Worm (Caenorhabditis elegans) whole organism, L2 larva: ENCODE measurements around the gene T14G8.4.

Experiments
- F13H6.1 ChIP-seq: sonication (generic microtip); optimal IDR thresholded peaks from 2 replicates; lab custom pipeline; 2016; ENCODE audit warnings: missing genetic modification characterization, missing compliant biosample characterization
- alr-1 ChIP-seq: fragments of 150-350 bp; optimal IDR thresholded peaks from 2 replicates; lab custom pipeline; 2014; ENCODE audit warnings: missing biosample characterization, missing genetic modification characterization
- elt-1 ChIP-seq: fragments of 150-350 bp; optimal IDR thresholded peaks from 2 replicates; lab custom pipeline; 2014; ENCODE audit warnings: missing biosample characterization, missing genetic modification characterization

DNA sequence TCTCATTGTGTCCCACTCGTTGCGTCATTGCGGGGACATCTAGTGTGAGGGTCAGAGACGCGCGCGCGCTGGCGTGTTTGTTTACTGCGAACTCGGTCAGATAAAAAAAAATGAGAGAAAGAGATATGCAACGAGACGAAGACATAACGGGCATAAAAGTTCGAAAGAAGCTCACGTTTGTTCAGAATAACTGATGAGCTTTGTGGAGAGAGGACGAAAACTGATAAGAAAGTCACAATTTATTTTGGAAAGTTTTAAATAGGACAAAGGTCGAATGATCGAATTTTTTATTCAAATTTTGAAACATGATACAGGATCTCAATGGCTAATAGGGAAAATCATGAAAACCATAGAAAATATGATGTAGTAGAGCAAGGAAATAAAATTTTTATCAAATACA is 10.6 kb downstream of the T14G8.4 start:
- TF ChIP-seq F13H6.1 (tag; lab: Kevin White, UChicago) = peak; percentile 21
- TF ChIP-seq alr-1 (tag; lab: Kevin White, UChicago) = no peak
- no peak for TF ChIP-seq elt-1 (tag; lab: Kevin White, UChicago)
